Fruit fly (Drosophila melanogaster): Measurements from ENCODE around the gene CG44954.

CG44954 gene

dm6 chr3R:30601440-30602256 lies 20.1 kb downstream of the CG44954 start, which contains the start of the genes CG2246 and CG31021 (continued):
- TF ChIP-seq Vsx1 (GFP tag; optimal IDR thresholded peaks at IDR 0.05) (no peak), sna (GFP tag; IDR thresholded peaks at IDR 0.05; ENCODE audit: partially characterized antibody) (peak; percentile 80), vfl (GFP tag; optimal IDR thresholded peaks at IDR 0.05) (peak; percentile 22), tup (GFP tag; optimal IDR thresholded peaks at IDR 0.05) (no peak), ase (GFP tag; IDR thresholded peaks at IDR 0.05) (no peak; the same call in 2 of the 3 replicates), prd (optimal IDR thresholded peaks at IDR 0.05) (no peak), prd (GFP tag; IDR thresholded peaks at IDR 0.05) (peak; percentile 51; the same call in 1 of the 3 replicates), Ets65A (GFP tag) (peak; percentile 99), CG6272 (GFP tag; IDR thresholded peaks at IDR 0.05) (peak; percentile 64), CG6175 (GFP tag; IDR thresholded peaks at IDR 0.05) (0 out of 3 replicates have a peak, but pooled peaks have one; percentile 33), lov (optimal IDR thresholded peaks at IDR 0.05) (no peak), lov (GFP tag; IDR thresholded peaks at IDR 0.05) (no peak), lmd (GFP tag; IDR thresholded peaks at IDR 0.05) (peak; percentile 36; the same call in 1 of the 2 replicates), Drgx (GFP tag; IDR thresholded peaks at IDR 0.05) (peak; percentile 32), Nf-YC (tag; optimal IDR thresholded peaks at IDR 0.05) (peak; percentile 35), Side (GFP tag; optimal IDR thresholded peaks at IDR 0.05) (peak; percentile 22), ash1 (GFP tag; optimal IDR thresholded peaks at IDR 0.05) (no peak), CG12155 (GFP tag; optimal IDR thresholded peaks at IDR 0.05) (peak; percentile 22), pan (optimal IDR thresholded peaks at IDR 0.05) (no peak), pan (GFP tag; optimal IDR thresholded peaks at IDR 0.05 in 1 of 2, IDR thresholded peaks at IDR 0.05 in 1 of 2) (peak in 1 of 2 experiments; percentile 29), Sry-δ (GFP tag; optimal IDR thresholded peaks at IDR 0.05) (peak; percentile 99), CG3995 (GFP tag; optimal IDR thresholded peaks at IDR 0.05) (peak; percentile 84), chn (GFP tag; optimal IDR thresholded peaks at IDR 0.05) (peak; percentile 49), tx (GFP tag; optimal IDR thresholded peaks at IDR 0.05) (peak; percentile 65), CG13894 (tag; optimal IDR thresholded peaks at IDR 0.05) (peak; percentile 11), dysf (GFP tag; IDR thresholded peaks at IDR 0.05) (peak; percentile 51; the same call in 1 of the 3 replicates), chm (GFP tag; IDR thresholded peaks at IDR 0.05) (no peak), so (GFP tag; IDR thresholded peaks at IDR 0.05) (no peak), CG1024 (GFP tag; IDR thresholded peaks at IDR 0.05) (no peak), CG1647 (GFP tag; optimal IDR thresholded peaks at IDR 0.05) (peak; percentile 13), Blimp-1 (GFP tag; optimal IDR thresholded peaks at IDR 0.05) (peak; percentile 36), ken (GFP tag; IDR thresholded peaks at IDR 0.05) (peak; percentile 57; the same call in 1 of the 3 replicates), CG2199 (GFP tag; IDR thresholded peaks at IDR 0.05) (peak; percentile 55; the same call in 1 of the 3 replicates), CG10431 (GFP tag; optimal IDR thresholded peaks at IDR 0.05) (no peak), sob (GFP tag; IDR thresholded peaks at IDR 0.05) (peak; percentile 72), ems (GFP tag; optimal IDR thresholded peaks at IDR 0.05) (peak; percentile 29), ci (GFP tag; IDR thresholded peaks at IDR 0.05) (peak; percentile 67; the same call in 2 of the 3 replicates), CG15073 (GFP tag; optimal IDR thresholded peaks at IDR 0.05) (no peak), Hr3 (GFP tag; optimal IDR thresholded peaks at IDR 0.05) (peak; percentile 49), Optix (GFP tag; IDR thresholded peaks at IDR 0.05) (no peak), sens (GFP tag) (peak; percentile 87), Dp (GFP tag; optimal IDR thresholded peaks at IDR 0.05) (peak; percentile 36), CG7786 (GFP tag; optimal IDR thresholded peaks at IDR 0.05) (peak; percentile 56), CG7372 (GFP tag; IDR thresholded peaks at IDR 0.05) (peak; percentile 38; the same call in 1 of the 2 replicates), fu2 (GFP tag; optimal IDR thresholded peaks at IDR 0.05) (peak; percentile 62), sisA (GFP tag; IDR thresholded peaks at IDR 0.05) (peak; percentile 55), Ssrp (tag; optimal IDR thresholded peaks at IDR 0.05) (peak; percentile 18), CG6791 (GFP tag; IDR thresholded peaks at IDR 0.05; ENCODE audit: partially characterized antibody) (peak; percentile 87), maf-S (GFP tag; optimal IDR thresholded peaks at IDR 0.05) (peak; percentile 2), CG12104 (GFP tag; optimal IDR thresholded peaks at IDR 0.05) (peak; percentile 16), CG31224 (GFP tag; IDR thresholded peaks at IDR 0.05) (0 out of 2 replicates have a peak, but pooled peaks have one; percentile 32)
